Fruit fly (Drosophila melanogaster): ENCODE data around the gene CG17192.

Gene CG17192

dm6 chr3R:26968823-26969638 lies 49.1 kb downstream of the CG17192 start (continued):
- no peak for TF ChIP-seq CG10959 (GFP tag; IDR thresholded peaks at IDR 0.05)
- no peak for TF ChIP-seq CG18599 (GFP tag; optimal IDR thresholded peaks at IDR 0.05)
- TF ChIP-seq Hr3 (GFP tag; optimal IDR thresholded peaks at IDR 0.05) = peak; percentile 14
- no peak for TF ChIP-seq CG15696 (tag; optimal IDR thresholded peaks at IDR 0.05)
- TF ChIP-seq CG34376 (GFP tag; optimal IDR thresholded peaks at IDR 0.05) = peak; percentile 41
- peak; percentile 2 for TF ChIP-seq trem (tag; optimal IDR thresholded peaks at IDR 0.05)
- TF ChIP-seq CG10147 (GFP tag; optimal IDR thresholded peaks at IDR 0.05) = peak; percentile 13
- no peak for TF ChIP-seq CG6254 (GFP tag; optimal IDR thresholded peaks at IDR 0.05)
- peak; percentile 36 for TF ChIP-seq D19A (tag; optimal IDR thresholded peaks at IDR 0.05)
- TF ChIP-seq CG11695 (GFP tag; IDR thresholded peaks at IDR 0.05) = no peak
- TF ChIP-seq CG10209 (GFP tag; optimal IDR thresholded peaks at IDR 0.05) = no peak
- TF ChIP-seq sc (optimal IDR thresholded peaks at IDR 0.05) = no peak
- TF ChIP-seq sc (GFP tag; optimal IDR thresholded peaks at IDR 0.05) = no peak
- TF ChIP-seq CG1602 (GFP tag; optimal IDR thresholded peaks at IDR 0.05) = no peak
- no peak for TF ChIP-seq CG32772 (GFP tag; IDR thresholded peaks at IDR 0.05)
- TF ChIP-seq dmrt99B (tag; optimal IDR thresholded peaks at IDR 0.05) = peak; percentile 41
- peak; percentile 53 for TF ChIP-seq grn (GFP tag; optimal IDR thresholded peaks at IDR 0.05)
- peak; percentile 12 for TF ChIP-seq sens (GFP tag)
- TF ChIP-seq CG32532 (GFP tag; IDR thresholded peaks at IDR 0.05) = peak; percentile 50
- 0 out of 2 replicates have a peak, but pooled peaks have one; percentile 18 for TF ChIP-seq Ptx1 (GFP tag; IDR thresholded peaks at IDR 0.05)
- TF ChIP-seq Hr51 (GFP tag; optimal IDR thresholded peaks at IDR 0.05) = peak in 1 of 2 experiments; percentile 61
- no peak for TF ChIP-seq prd (optimal IDR thresholded peaks at IDR 0.05)
- TF ChIP-seq prd (GFP tag; IDR thresholded peaks at IDR 0.05) = no peak
- no peak for TF ChIP-seq tup (GFP tag; optimal IDR thresholded peaks at IDR 0.05)
- no peak for TF ChIP-seq NC2β (GFP tag; optimal IDR thresholded peaks at IDR 0.05)
- no peak for TF ChIP-seq odd (GFP tag; optimal IDR thresholded peaks at IDR 0.05)
- TF ChIP-seq Bgb (GFP tag; IDR thresholded peaks at IDR 0.05; ENCODE audit: partially characterized antibody) = no peak
- TF ChIP-seq mld (GFP tag; IDR thresholded peaks at IDR 0.05; ENCODE audit: partially characterized antibody) = no peak
- peak; percentile 24 for TF ChIP-seq phol (tag; optimal IDR thresholded peaks at IDR 0.05)
- peak; percentile 44 for TF ChIP-seq unpg (GFP tag; optimal IDR thresholded peaks at IDR 0.05)
- no peak for TF ChIP-seq CG8478 (optimal IDR thresholded peaks at IDR 0.05)
- TF ChIP-seq Lpt (GFP tag; optimal IDR thresholded peaks at IDR 0.05) = no peak
- TF ChIP-seq kay (GFP tag; optimal IDR thresholded peaks at IDR 0.05) = peak; percentile 20
- no peak for TF ChIP-seq dati (GFP tag; IDR thresholded peaks at IDR 0.05)
- no peak for TF ChIP-seq Usf (GFP tag; optimal IDR thresholded peaks at IDR 0.05)
- peak; percentile 55 for TF ChIP-seq row (GFP tag; IDR thresholded peaks at IDR 0.05)
- peak; percentile 97 for TF ChIP-seq chinmo (GFP tag; IDR thresholded peaks at IDR 0.05; ENCODE audit: partially characterized antibody)
- TF ChIP-seq Nf-YB (GFP tag; optimal IDR thresholded peaks at IDR 0.05) = peak; percentile 43
- TF ChIP-seq CG14050 (GFP tag; IDR thresholded peaks at IDR 0.05) = no peak
- peak; percentile 10 for TF ChIP-seq CG10431 (GFP tag; optimal IDR thresholded peaks at IDR 0.05)
- peak; percentile 16 for TF ChIP-seq Xbp1 (GFP tag; optimal IDR thresholded peaks at IDR 0.05)
- no peak for TF ChIP-seq CG6272 (GFP tag; IDR thresholded peaks at IDR 0.05)
- peak; percentile 20 for TF ChIP-seq CG17385 (GFP tag; optimal IDR thresholded peaks at IDR 0.05)
- peak; percentile 58 for TF ChIP-seq CG12391 (tag; optimal IDR thresholded peaks at IDR 0.05)
- TF ChIP-seq az2 (GFP tag; optimal IDR thresholded peaks at IDR 0.05) = peak; percentile 17
- no peak for TF ChIP-seq fu2 (GFP tag; optimal IDR thresholded peaks at IDR 0.05)
- TF ChIP-seq slbo (GFP tag; IDR thresholded peaks at IDR 0.05) = peak; percentile 4; the same call in 1 of the 2 replicates
- TF ChIP-seq sisA (GFP tag; IDR thresholded peaks at IDR 0.05) = no peak
- TF ChIP-seq ATbp (GFP tag; optimal IDR thresholded peaks at IDR 0.05) = peak; percentile 3
- TF ChIP-seq Awh (GFP tag; IDR thresholded peaks at IDR 0.05) = 0 out of 2 replicates have a peak, but pooled peaks have one; percentile 18
